Fruit fly (Drosophila melanogaster): ENCODE data around the gene Svip.
A peak's percentile ranks its signal among the peaks of the same experiment; 100 is the strongest.

The Svip gene

DNA sequence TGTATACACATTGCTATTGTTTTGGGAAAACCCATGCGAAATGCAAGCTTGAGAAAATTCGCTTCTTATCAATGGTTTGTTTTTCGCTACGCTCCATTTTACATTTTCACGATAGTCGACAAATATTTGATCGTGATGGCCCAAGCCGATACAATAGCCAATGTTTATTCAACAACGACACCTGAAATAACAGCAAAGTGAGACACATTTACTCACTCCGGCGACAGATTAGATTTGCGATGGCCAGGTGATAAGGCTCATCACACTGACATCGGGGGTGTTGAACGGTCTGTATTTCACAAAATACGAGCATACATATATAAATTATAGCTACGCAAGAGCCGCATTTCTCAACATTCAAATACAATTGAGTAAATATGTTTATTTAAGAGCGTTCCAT lies 38.4 kb downstream of the Svip start (continued):
- TF ChIP-seq ci (GFP tag; IDR thresholded peaks at IDR 0.05) = peak; percentile 50; the same call in 2 of the 3 replicates
- no peak for TF ChIP-seq H15 (GFP tag; IDR thresholded peaks at IDR 0.05)
- no peak for TF ChIP-seq CG17802 (tag; optimal IDR thresholded peaks at IDR 0.05)
- no peak for TF ChIP-seq ato (GFP tag; IDR thresholded peaks at IDR 0.05; ENCODE audit: partially characterized antibody)
- peak; percentile 43 for TF ChIP-seq pho (GFP tag; optimal IDR thresholded peaks at IDR 0.05)
- no peak for TF ChIP-seq bowl (GFP tag; IDR thresholded peaks at IDR 0.05)
- peak; percentile 12 for TF ChIP-seq kay (GFP tag; optimal IDR thresholded peaks at IDR 0.05)
- peak; percentile 57 for TF ChIP-seq Max (GFP tag; optimal IDR thresholded peaks at IDR 0.05)
- TF ChIP-seq shn (GFP tag; optimal IDR thresholded peaks at IDR 0.05) = no peak
- no peak for TF ChIP-seq dan (GFP tag; IDR thresholded peaks at IDR 0.05)
- TF ChIP-seq run (tag; optimal IDR thresholded peaks at IDR 0.05) = no peak
- TF ChIP-seq Meics (GFP tag; optimal IDR thresholded peaks at IDR 0.05) = peak; percentile 90
- TF ChIP-seq Awh (GFP tag; IDR thresholded peaks at IDR 0.05) = peak; percentile 81
- no peak for TF ChIP-seq CG16813 (GFP tag; IDR thresholded peaks at IDR 0.05; ENCODE audit: partially characterized antibody)
- no peak for TF ChIP-seq Ravus (GFP tag; IDR thresholded peaks at IDR 0.05)
- TF ChIP-seq bigmax (GFP tag; optimal IDR thresholded peaks at IDR 0.05) = peak; percentile 27
- TF ChIP-seq B-H2 (GFP tag; optimal IDR thresholded peaks at IDR 0.05) = peak; percentile 65
- TF ChIP-seq CG17912 (GFP tag; optimal IDR thresholded peaks at IDR 0.05) = peak; percentile 4
- TF ChIP-seq CG7839 (tag; optimal IDR thresholded peaks at IDR 0.05) = peak; percentile 3
- no peak for TF ChIP-seq sc (optimal IDR thresholded peaks at IDR 0.05)
- TF ChIP-seq sc (GFP tag; optimal IDR thresholded peaks at IDR 0.05) = peak; percentile 28
- no peak for TF ChIP-seq CG14667 (GFP tag; IDR thresholded peaks at IDR 0.05)
- TF ChIP-seq Dll (GFP tag; IDR thresholded peaks at IDR 0.05; ENCODE audit: partially characterized antibody) = no peak
- peak; percentile 13 for TF ChIP-seq trem (tag; optimal IDR thresholded peaks at IDR 0.05)
- no peak for TF ChIP-seq CG4617 (GFP tag; optimal IDR thresholded peaks at IDR 0.05; ENCODE audit: borderline replicate concordance)
- TF ChIP-seq sima (GFP tag; optimal IDR thresholded peaks at IDR 0.05) = no peak
- TF ChIP-seq ro (GFP tag; IDR thresholded peaks at IDR 0.05) = no peak
- TF ChIP-seq sisA (GFP tag; IDR thresholded peaks at IDR 0.05) = no peak
- TF ChIP-seq Sox100B (GFP tag; optimal IDR thresholded peaks at IDR 0.05) = peak; percentile 73
- no peak for TF ChIP-seq p53 (GFP tag; optimal IDR thresholded peaks at IDR 0.05)
- no peak for TF ChIP-seq Elba2 (GFP tag; optimal IDR thresholded peaks at IDR 0.05)
- TF ChIP-seq Gsc (GFP tag; IDR thresholded peaks at IDR 0.05) = no peak
- peak; percentile 84 for TF ChIP-seq Fer3 (tag; optimal IDR thresholded peaks at IDR 0.05)
- no peak for TF ChIP-seq ind (GFP tag; optimal IDR thresholded peaks at IDR 0.05)
- peak; percentile 63 for TF ChIP-seq onecut (GFP tag; IDR thresholded peaks at IDR 0.05)
- no peak for TF ChIP-seq da (GFP tag; optimal IDR thresholded peaks at IDR 0.05)
- no peak for TF ChIP-seq CG9876 (GFP tag; optimal IDR thresholded peaks at IDR 0.05)
- no peak for TF ChIP-seq CG11560 (tag; IDR thresholded peaks at IDR 0.05)
- TF ChIP-seq Hmx (GFP tag; optimal IDR thresholded peaks at IDR 0.05) = no peak
- no peak for TF ChIP-seq CG16863 (GFP tag; optimal IDR thresholded peaks at IDR 0.05)
- no peak for TF ChIP-seq slou (GFP tag; optimal IDR thresholded peaks at IDR 0.05)
- peak; percentile 50 for TF ChIP-seq Jarid2 (GFP tag; optimal IDR thresholded peaks at IDR 0.05)
- peak; percentile 16 for TF ChIP-seq zfh2 (GFP tag; optimal IDR thresholded peaks at IDR 0.05)
- no peak for TF ChIP-seq CG4282 (GFP tag; optimal IDR thresholded peaks at IDR 0.05)
- TF ChIP-seq CG12219 (GFP tag; optimal IDR thresholded peaks at IDR 0.05) = peak; percentile 30
- no peak for TF ChIP-seq CG2129 (GFP tag; IDR thresholded peaks at IDR 0.05; ENCODE audit: partially characterized antibody)
- peak; percentile 28 for TF ChIP-seq CG7271 (tag; optimal IDR thresholded peaks at IDR 0.05)
- no peak for TF ChIP-seq fd96Cb (tag; optimal IDR thresholded peaks at IDR 0.05)
- peak; percentile 16 for TF ChIP-seq CG12942 (GFP tag; optimal IDR thresholded peaks at IDR 0.05)
- peak; percentile 22 for TF ChIP-seq Nf-YC (tag; optimal IDR thresholded peaks at IDR 0.05)
- TF ChIP-seq caup (GFP tag; optimal IDR thresholded peaks at IDR 0.05; ENCODE audit: severe bottlenecking) = peak; percentile 82
- no peak for TF ChIP-seq CG6654 (GFP tag; optimal IDR thresholded peaks at IDR 0.05)
